Fruit fly (Drosophila melanogaster): ENCODE data around the gene CG15754.
A peak's percentile ranks its signal among the peaks of the same experiment; 100 is the strongest.

The CG15754 gene

DNA sequence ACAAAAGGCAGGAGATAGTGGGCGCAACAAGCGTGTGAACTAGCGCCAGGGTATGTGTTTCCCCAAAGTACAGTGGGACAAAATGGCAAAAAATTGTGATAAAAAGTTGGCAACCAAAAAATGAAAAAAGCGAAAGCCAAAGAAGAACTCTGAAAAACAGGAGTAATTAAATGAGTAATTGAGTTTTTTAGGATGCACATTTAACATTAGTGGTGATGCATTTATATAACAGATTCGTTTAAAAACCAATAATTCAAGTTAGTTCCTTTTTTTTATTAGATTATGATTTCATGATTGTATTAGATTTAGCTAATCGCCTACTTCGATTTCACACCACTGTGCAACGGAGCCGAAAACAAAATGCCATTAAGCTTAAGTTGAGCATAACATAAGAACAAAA lies 44.6 kb downstream of the CG15754 start (continued):
- no peak for TF ChIP-seq CG3726 (GFP tag; IDR thresholded peaks at IDR 0.05)
- TF ChIP-seq CG9609 (GFP tag; optimal IDR thresholded peaks at IDR 0.05), result no peak
- no peak for TF ChIP-seq CG14860 (GFP tag; IDR thresholded peaks at IDR 0.05; ENCODE audit: partially characterized antibody)
- no peak for TF ChIP-seq CG2116 (GFP tag; optimal IDR thresholded peaks at IDR 0.05)
- TF ChIP-seq Sox100B (GFP tag; optimal IDR thresholded peaks at IDR 0.05), result peak; percentile 58
- no peak for TF ChIP-seq Bgb (GFP tag; IDR thresholded peaks at IDR 0.05; ENCODE audit: partially characterized antibody)
- TF ChIP-seq CG12219 (GFP tag; optimal IDR thresholded peaks at IDR 0.05), result peak; percentile 24
- TF ChIP-seq gcm2 (GFP tag; optimal IDR thresholded peaks at IDR 0.05), result no peak
- peak; percentile 47 for TF ChIP-seq CG10267 (tag; optimal IDR thresholded peaks at IDR 0.05)
- peak; percentile 50 for TF ChIP-seq bcd (GFP tag; optimal IDR thresholded peaks at IDR 0.05)
- no peak for TF ChIP-seq sr (GFP tag; IDR thresholded peaks at IDR 0.05)
- no peak for TF ChIP-seq Mrtf (GFP tag; IDR thresholded peaks at IDR 0.05)
- TF ChIP-seq CG7357 (GFP tag; IDR thresholded peaks at IDR 0.05), result peak; percentile 47; the same call in 1 of the 3 replicates
- 0 out of 2 replicates have a peak, but pooled peaks have one; percentile 12 for TF ChIP-seq CG11696 (GFP tag; IDR thresholded peaks at IDR 0.05)
- peak; percentile 34 for TF ChIP-seq CG1602 (GFP tag; optimal IDR thresholded peaks at IDR 0.05)
- TF ChIP-seq CG15073 (GFP tag; optimal IDR thresholded peaks at IDR 0.05), result no peak
- TF ChIP-seq bsh (GFP tag; optimal IDR thresholded peaks at IDR 0.05), result peak in 1 of 2 experiments; percentile 74
- no peak for TF ChIP-seq dimm (GFP tag; IDR thresholded peaks at IDR 0.05)
- TF ChIP-seq Aef1 (GFP tag; IDR thresholded peaks at IDR 0.05), result peak; percentile 20; the same call in 1 of the 3 replicates
- peak; percentile 75 for TF ChIP-seq CG10979 (tag; optimal IDR thresholded peaks at IDR 0.05)
- no peak for TF ChIP-seq chinmo (GFP tag; IDR thresholded peaks at IDR 0.05; ENCODE audit: partially characterized antibody)
- TF ChIP-seq E2f2 (GFP tag; IDR thresholded peaks at IDR 0.05), result no peak
- TF ChIP-seq grn (GFP tag; optimal IDR thresholded peaks at IDR 0.05), result no peak
- TF ChIP-seq pzg (GFP tag; optimal IDR thresholded peaks at IDR 0.05), result no peak
- 0 out of 2 replicates have a peak, but pooled peaks have one; percentile 54 for TF ChIP-seq vvl (GFP tag; IDR thresholded peaks at IDR 0.05)
- no peak for TF ChIP-seq CG11093 (GFP tag; IDR thresholded peaks at IDR 0.05)
- TF ChIP-seq mld (GFP tag; IDR thresholded peaks at IDR 0.05; ENCODE audit: partially characterized antibody), result no peak
- TF ChIP-seq pfk (GFP tag; optimal IDR thresholded peaks at IDR 0.05), result no peak
- TF ChIP-seq emc (GFP tag; optimal IDR thresholded peaks at IDR 0.05), result no peak
- TF ChIP-seq CG9437 (GFP tag; optimal IDR thresholded peaks at IDR 0.05), result peak; percentile 45
- peak; percentile 34 for TF ChIP-seq Six4 (GFP tag; optimal IDR thresholded peaks at IDR 0.05)
- TF ChIP-seq Dp (GFP tag; optimal IDR thresholded peaks at IDR 0.05), result no peak
- peak; percentile 47 for TF ChIP-seq CG17359 (tag; optimal IDR thresholded peaks at IDR 0.05)
- no peak for TF ChIP-seq HmgZ (tag; optimal IDR thresholded peaks at IDR 0.05)
- TF ChIP-seq chif (GFP tag; optimal IDR thresholded peaks at IDR 0.05), result peak; percentile 48 to 65
- TF ChIP-seq org-1 (GFP tag; optimal IDR thresholded peaks at IDR 0.05), result peak; percentile 58
- peak; percentile 46 for TF ChIP-seq ems (GFP tag; optimal IDR thresholded peaks at IDR 0.05)
- peak; percentile 17 for TF ChIP-seq Side (GFP tag; optimal IDR thresholded peaks at IDR 0.05)
- no peak for TF ChIP-seq Nf-YC (tag; optimal IDR thresholded peaks at IDR 0.05)
- TF ChIP-seq CG8359 (GFP tag; optimal IDR thresholded peaks at IDR 0.05; ENCODE audit: borderline replicate concordance), result peak; percentile 32
- TF ChIP-seq CG12391 (tag; optimal IDR thresholded peaks at IDR 0.05), result peak; percentile 60
- TF ChIP-seq Fer3 (tag; optimal IDR thresholded peaks at IDR 0.05), result peak; percentile 23
- peak; percentile 56 for TF ChIP-seq D19A (tag; optimal IDR thresholded peaks at IDR 0.05)
- peak; percentile 27 for TF ChIP-seq pho (GFP tag; optimal IDR thresholded peaks at IDR 0.05)
- no peak for TF ChIP-seq CG7963 (GFP tag; IDR thresholded peaks at IDR 0.05; ENCODE audit: partially characterized antibody)
- peak; percentile 37 for TF ChIP-seq gcm (GFP tag; optimal IDR thresholded peaks at IDR 0.05)
- TF ChIP-seq mirr (GFP tag; optimal IDR thresholded peaks at IDR 0.05), result no peak
- TF ChIP-seq HLHmδ (GFP tag; optimal IDR thresholded peaks at IDR 0.05), result no peak
- peak; percentile 59 for TF ChIP-seq Hsf (GFP tag; optimal IDR thresholded peaks at IDR 0.05)
- no peak for TF ChIP-seq zf30C (GFP tag; optimal IDR thresholded peaks at IDR 0.05)

Data from whole organism, embryonic.